Fruit fly (Drosophila melanogaster): ENCODE data around the gene rdgC.

DNA sequence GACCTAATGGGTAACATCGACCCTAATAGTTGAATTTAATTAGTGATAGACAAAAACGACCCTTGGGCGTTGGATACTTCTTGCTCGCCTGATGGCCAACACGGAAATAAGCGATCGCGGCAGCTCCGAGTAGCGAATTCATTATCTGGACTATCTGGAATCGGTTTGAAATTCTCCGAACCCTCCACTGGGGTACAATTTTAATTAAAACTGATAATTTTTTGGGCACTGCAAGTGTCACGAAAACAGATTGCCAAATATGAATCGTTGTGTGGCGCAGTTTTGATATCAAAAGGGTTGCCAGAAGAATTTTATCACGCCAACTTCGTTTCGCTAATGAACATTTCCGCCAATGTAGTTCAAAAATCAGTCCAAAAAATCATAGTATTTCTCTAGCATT is 38.0 kb upstream of the rdgC start:
- TF ChIP-seq rgr (GFP tag; optimal IDR thresholded peaks at IDR 0.05) (no peak), h (GFP tag; optimal IDR thresholded peaks at IDR 0.05) (no peak), brk (GFP tag; optimal IDR thresholded peaks at IDR 0.05) (no peak), foxo (GFP tag; optimal IDR thresholded peaks at IDR 0.05) (no peak), OdsH (GFP tag; optimal IDR thresholded peaks at IDR 0.05) (no peak), CrebA (GFP tag; optimal IDR thresholded peaks at IDR 0.05; ENCODE audit: borderline replicate concordance) (no peak), Myc (optimal IDR thresholded peaks at IDR 0.05) (no peak), tai (GFP tag; optimal IDR thresholded peaks at IDR 0.05) (no peak)
